Worm (Caenorhabditis elegans): ENCODE measurements around the gene dhs-27.

- TF ChIP-seq B0310.2 (tag; optimal IDR thresholded peaks at IDR 0.05): no peak
- no peak for TF ChIP-seq hnd-1 (tag; optimal IDR thresholded peaks at IDR 0.05)
- TF ChIP-seq ama-1 (optimal IDR thresholded peaks at IDR 0.05): no peak
- TF ChIP-seq sea-1 (GFP tag; conservative IDR thresholded peaks at IDR 0.05): no peak
- no peak for TF ChIP-seq tbx-37 (GFP tag; conservative IDR thresholded peaks at IDR 0.05)
- no peak for TF ChIP-seq aly-1 (tag; optimal IDR thresholded peaks at IDR 0.05)
- no peak for TF ChIP-seq flt-1 (GFP tag; IDR thresholded peaks at IDR 0.05)
- no peak for TF ChIP-seq ceh-36 (tag; optimal IDR thresholded peaks at IDR 0.05)
- TF ChIP-seq hmg-4 (GFP tag; optimal IDR thresholded peaks at IDR 0.05): no peak
- TF ChIP-seq tra-4 (tag; optimal IDR thresholded peaks at IDR 0.05): no peak
- TF ChIP-seq scrt-1 (GFP tag; IDR thresholded peaks at IDR 0.05): no peak
- no peak for TF ChIP-seq hmbx-1 (tag; optimal IDR thresholded peaks at IDR 0.05)
- TF ChIP-seq pes-1 (GFP tag; IDR thresholded peaks at IDR 0.05): no peak
- TF ChIP-seq F13C5.2 (tag; optimal IDR thresholded peaks at IDR 0.05): no peak
Measured at ce11 chrX:3455561-3455960, 41.1 kb upstream of the dhs-27 start.
